Fruit fly (Drosophila melanogaster) S2 (cell line): Measurements from ENCODE around the gene CG14131.

ENCODE experiments used
- CG8478 ChIP-seq: fragments of >200 bp; optimal IDR thresholded peaks from 2 replicates; lab custom pipeline; 2018
- CTCF ChIP-seq, 2 experiments: fragments of >200 bp; optimal IDR thresholded peaks; 2 replicates each; lab custom pipeline; 2018

CG14131 gene

DNA sequence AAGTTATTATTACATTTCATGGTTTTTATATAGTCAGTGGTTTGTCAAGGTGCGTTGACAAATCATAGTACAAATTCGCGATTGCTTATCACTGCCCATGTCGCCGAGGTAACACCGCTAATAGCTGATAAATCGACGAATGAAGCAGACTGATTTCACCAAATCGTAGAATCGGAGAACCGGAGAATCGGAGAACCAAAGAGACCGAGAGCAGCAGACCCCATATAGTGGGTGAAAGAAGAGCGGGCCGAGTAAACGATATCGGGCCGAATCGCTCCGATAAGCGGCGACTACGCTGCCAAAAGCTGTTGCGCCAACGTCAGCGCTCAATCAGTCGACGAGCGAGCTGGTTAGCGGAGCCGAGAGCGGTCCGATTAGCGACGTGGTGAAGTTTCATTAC, at the start of gene CG14131:
TSS of gene CG14131 (plus strand) at position 343 of the 400 bp plus-strand sequence.
- no peak for TF ChIP-seq CG8478 (lab: Kevin White, UChicago)
- TF ChIP-seq CTCF (optimal IDR thresholded peaks at IDR 0.05; lab: Kevin White, UChicago): no peak

DNA sequence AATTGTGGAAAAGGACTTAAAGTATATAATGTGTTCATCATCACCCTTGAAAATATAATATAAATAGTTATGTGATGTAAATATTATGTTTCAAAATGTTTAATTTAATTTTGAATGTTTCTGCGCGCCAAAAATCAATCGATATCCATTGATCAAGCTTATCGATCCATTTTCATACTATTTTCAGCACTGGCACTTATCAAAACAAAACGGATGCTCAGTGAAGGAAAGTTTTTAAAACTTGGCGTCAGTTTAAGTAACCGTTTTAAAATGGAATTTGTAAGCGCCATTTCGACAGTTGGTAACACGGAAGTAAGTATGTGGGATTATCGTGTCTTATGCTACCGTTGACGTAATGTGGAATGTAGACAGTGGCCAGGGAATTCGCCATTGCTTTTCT, 48.7 kb upstream of the CG14131 start, which contains the start of gene sunn:
TSS of gene sunn (plus strand) at position 202 of the 400 bp plus-strand sequence.
- TF ChIP-seq CG8478 (lab: Kevin White, UChicago) (no peak), CTCF (optimal IDR thresholded peaks at IDR 0.05; lab: Kevin White, UChicago) (no peak)

DNA sequence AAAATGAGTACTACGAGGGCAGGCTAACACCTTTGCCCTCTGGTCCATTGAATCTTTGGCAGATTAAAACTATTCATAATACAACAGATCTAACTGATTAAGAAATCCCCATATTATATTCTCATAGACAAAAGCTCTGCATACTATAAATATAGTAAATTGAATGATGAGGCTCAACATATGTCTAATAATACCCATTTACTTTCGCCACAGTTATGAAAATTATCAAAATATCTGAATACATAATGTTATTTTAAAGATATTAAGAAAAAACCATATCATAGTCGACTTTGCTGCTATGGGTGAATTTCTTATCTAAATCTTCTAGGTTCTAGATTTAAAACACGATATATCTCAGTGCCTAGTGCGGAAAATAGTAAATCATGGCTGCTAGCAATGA, 45.0 kb upstream of the CG14131 start, which contains the start of gene CG32087:
TSS of gene CG32087 (plus strand) at position 301 of the 400 bp plus-strand sequence.
- no peak for TF ChIP-seq CTCF (optimal IDR thresholded peaks at IDR 0.05; lab: Kevin White, UChicago)
- no peak for TF ChIP-seq CG8478 (lab: Kevin White, UChicago)

DNA sequence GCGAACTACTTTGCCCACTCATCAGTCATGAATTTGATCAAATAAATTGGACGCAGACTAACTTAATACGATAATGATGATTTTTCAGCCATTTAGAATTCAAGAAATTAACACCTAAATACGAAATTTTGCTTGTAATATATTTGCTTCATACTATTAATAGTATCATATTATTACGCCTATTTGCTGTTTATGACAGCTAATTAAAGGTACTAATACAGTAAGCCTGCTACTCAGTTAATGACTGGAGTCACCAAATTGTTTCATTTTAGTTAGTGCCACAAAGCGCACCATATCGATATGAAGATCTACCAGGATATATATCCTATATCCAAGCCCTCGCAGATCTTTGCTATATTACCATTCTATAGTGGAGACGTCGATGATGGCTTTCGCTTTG, 25.9 kb upstream of the CG14131 start, which contains the start of gene Gr68a:
TSS of gene Gr68a (plus strand) at position 301 of the 400 bp plus-strand sequence.
- TF ChIP-seq CG8478 (lab: Kevin White, UChicago) (no peak), CTCF (optimal IDR thresholded peaks at IDR 0.05; lab: Kevin White, UChicago) (no peak)

DNA sequence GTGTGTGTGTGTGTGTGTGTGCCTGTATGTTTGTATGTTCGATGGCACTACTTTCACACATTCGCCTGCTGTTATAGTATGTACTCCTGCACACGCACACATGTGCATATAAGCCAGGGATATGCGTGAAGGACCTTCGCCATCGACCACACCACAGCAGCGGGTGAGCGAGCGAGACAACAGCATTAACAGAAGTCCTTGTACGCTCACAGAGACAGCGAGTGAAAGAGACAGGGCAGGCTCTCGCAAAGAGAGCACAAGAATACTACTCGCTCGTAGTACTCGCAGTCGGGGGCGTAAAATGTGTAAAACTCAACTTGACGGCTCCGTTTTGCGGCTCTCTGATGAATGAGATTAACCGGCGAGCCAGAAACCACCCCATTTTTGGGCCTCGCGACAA, 11.9 kb upstream of the CG14131 start:
- no peak for TF ChIP-seq CG8478 (lab: Kevin White, UChicago)
- no peak for TF ChIP-seq CTCF (optimal IDR thresholded peaks at IDR 0.05; lab: Kevin White, UChicago)

DNA sequence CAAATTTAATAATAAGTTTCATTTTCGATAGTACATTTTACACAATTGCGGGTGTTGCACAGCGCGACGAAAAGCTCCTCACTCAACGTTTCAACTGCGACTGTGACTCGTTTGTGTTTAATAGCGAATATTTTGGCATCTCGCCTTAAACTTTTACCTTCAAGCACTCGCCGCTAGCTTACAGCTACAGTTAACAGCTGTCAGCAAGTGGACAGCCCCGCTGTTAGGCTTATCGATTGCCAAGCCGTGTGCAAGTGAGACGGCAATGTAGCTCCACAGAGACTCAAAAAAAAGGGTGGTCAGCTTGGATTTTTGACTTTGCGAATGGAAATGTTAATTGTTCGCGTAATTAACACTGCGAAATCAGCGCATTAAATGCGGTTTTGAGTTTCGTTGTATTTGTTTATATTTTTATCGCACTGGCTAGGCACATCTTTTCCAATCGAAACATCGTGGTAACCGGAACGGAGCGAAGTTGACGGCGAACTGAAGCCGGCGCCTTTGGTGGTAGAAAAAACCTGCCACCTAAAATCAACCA, 11.1 kb upstream of the CG14131 start, which contains the start of gene loaf:
TSS of gene loaf (minus strand) at position 488 of the 538 bp plus-strand sequence.
- TF ChIP-seq CG8478 (lab: Kevin White, UChicago) (no peak), CTCF (optimal IDR thresholded peaks at IDR 0.05; lab: Kevin White, UChicago) (no peak)

DNA sequence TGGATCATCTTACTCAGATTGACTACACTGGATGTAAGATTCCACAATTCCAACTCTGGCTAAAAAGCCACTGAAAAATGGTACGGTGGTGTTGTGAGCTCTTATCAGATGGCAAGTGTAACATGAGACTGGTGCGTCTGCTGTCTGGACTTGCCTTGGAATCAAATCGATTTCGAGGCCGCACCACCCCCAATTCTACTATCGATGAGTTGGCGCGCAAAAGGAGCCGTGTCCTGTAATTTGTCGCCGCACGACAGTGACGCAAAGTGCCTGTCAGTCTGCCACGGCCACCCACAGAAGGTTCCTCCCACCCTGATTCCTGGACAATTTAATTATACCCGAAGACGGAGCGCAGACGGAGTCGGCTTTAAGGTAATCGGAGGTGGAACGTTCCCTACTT, 10.3 kb upstream of the CG14131 start:
- TF ChIP-seq CTCF (optimal IDR thresholded peaks at IDR 0.05; lab: Kevin White, UChicago): no peak
- TF ChIP-seq CG8478 (lab: Kevin White, UChicago): no peak

DNA sequence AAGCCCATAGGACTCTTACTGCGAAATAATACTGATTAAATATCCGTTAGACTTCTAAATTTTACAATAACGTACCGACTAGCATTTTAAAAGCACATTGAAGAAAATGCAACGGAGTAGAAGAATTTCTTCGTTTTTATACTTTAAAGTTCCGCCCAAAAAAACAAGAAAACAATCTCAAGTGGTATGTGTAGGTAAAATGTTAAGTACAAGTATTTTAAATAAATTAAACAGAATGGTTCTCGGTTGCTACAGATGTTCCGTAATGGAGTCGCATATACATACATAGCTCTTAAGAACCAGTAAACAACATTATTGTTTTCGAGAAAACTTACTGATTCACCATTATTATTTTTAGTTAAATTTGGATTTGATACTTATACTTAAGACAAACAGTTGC, 4.8 kb upstream of the CG14131 start, which contains the start of gene Muc68D:
TSS of gene Muc68D (minus strand) at position 101 of the 400 bp plus-strand sequence.
- TF ChIP-seq CTCF (optimal IDR thresholded peaks at IDR 0.05; lab: Kevin White, UChicago) (no peak), CG8478 (lab: Kevin White, UChicago) (no peak)

DNA sequence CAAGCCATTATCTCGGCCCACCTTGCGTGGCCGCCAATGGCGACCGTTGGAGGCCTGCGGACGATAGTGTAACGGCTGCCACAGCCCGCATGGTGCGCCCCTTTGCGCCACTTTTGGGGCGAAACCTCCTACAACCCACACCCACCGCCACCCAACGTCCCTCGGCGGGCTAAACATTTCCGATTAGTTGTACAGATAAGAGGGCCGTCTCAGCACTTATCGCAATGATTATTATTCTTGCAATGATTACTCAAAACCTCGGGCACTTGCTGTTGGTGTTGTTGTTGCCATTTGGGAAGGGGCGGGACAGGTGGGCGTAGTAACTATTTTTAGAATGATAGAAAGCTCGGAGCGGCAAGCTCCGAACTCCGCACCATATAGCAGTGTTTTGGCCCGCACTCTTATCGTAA, 4.3 kb upstream of the CG14131 start:
- no peak for TF ChIP-seq CTCF (optimal IDR thresholded peaks at IDR 0.05; lab: Kevin White, UChicago)
- no peak for TF ChIP-seq CG8478 (lab: Kevin White, UChicago)

DNA sequence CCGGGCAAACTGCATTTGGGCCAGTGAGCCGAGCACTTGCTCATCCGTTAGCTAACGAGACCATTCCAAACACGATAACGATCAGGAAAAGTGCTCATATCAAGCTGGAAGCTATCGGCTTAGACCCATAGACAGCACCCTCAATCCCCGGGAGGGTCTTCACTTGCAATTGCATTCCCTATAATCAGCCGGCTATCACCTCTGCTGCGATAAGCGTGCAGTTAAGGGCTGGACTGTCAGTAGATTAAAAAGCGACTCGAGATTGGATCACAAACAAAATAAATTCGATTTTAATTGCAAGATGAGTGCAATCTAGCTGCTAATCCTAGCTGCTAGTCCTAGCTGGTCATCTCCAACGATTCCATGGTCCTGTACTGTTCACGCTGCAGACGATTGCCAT, 3.1 kb upstream of the CG14131 start:
- TF ChIP-seq CG8478 (lab: Kevin White, UChicago): no peak
- no peak for TF ChIP-seq CTCF (optimal IDR thresholded peaks at IDR 0.05; lab: Kevin White, UChicago)

DNA sequence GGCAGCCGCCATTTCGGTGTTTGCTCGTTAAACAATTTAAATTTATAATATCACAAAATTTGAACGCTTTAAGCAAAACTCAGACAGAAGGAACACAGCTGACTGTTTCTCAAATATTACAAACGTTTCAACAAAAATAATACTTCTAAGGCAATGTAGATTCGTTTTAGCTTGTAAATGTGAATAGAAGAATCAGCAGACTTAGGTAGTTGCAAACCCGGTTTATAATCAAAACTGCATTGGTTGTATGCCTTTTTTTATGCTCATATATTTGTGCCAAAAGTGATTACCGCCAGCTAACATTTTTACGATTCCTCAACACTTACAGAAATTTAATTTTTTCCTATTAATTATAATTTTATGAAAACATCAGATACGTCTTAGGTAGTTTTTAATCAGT, 2.5 kb upstream of the CG14131 start, which contains the start of gene Tim13:
TSS of gene Tim13 (minus strand) at position 101 of the 400 bp plus-strand sequence.
- no peak for TF ChIP-seq CG8478 (lab: Kevin White, UChicago)
- no peak for TF ChIP-seq CTCF (optimal IDR thresholded peaks at IDR 0.05; lab: Kevin White, UChicago)

DNA sequence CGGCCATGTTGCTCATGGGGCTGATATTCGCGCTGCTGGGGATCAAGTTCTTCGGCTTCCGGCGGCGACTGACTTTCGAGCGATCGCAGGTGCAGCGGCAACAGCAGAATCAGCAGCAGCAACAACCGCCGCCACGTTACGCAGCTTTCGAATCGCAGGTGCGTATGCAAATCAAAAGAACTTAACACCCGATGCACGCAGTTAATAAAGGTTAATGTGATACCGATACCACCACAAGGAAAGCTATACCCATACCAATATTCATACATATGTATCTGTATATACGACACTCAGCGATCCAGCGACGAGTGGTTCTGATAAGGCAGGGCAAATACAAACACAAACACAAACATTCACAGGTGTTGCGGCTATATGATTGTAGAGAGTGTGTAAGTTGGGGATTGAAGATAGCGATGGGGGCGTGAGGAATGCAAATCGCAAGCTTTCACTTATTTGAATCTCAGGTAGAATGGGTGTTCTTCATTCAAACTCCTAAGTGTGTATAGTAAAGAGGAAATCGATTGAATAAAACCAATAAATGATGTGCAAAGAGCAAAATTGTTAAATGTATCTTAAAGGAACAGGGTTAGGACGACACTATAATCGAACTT, 580 bp downstream of the CG14131 start:
- TF ChIP-seq CTCF (optimal IDR thresholded peaks at IDR 0.05; lab: Kevin White, UChicago) (no peak), CG8478 (lab: Kevin White, UChicago) (no peak)

DNA sequence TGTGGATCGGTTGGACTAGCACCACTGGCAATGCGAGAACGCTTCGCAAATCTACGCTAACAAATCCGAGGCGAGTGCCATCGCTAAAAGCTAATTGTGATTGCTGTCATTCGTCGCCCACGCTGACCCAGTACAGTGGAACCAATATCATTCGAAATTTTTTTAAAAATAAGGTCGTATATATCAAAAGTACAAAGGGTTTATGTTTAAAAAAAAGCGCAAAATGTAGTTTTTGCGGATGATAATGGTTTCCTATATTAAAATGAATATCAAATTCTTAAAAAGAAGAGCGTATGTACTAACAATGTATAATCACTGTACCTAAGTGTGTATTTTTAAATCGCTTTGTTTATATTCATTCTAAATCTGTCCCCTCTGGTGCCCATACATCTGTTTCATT, 8.4 kb downstream of the CG14131 start:
- no peak for TF ChIP-seq CTCF (optimal IDR thresholded peaks at IDR 0.05; lab: Kevin White, UChicago)
- TF ChIP-seq CG8478 (lab: Kevin White, UChicago): no peak

DNA sequence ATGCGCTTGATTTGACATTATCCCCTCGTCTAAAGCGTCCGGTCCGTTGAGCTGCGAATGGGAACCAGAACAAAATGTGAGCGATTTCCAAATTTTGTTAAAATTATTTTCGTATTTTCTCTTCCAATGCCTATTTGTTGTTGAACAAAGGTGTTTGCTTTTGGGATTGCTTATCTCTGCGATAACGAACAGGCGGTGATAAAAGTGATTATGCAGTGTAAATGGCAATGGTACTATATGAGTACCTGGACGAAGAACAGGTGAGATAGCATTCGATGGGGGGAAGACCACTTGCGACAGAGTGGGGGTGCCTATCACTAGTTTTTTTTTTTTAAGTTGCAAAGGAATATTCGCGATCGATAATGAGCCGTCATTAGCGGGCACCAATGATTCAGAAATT, 11.3 kb downstream of the CG14131 start:
- no peak for TF ChIP-seq CG8478 (lab: Kevin White, UChicago)
- no peak for TF ChIP-seq CTCF (optimal IDR thresholded peaks at IDR 0.05; lab: Kevin White, UChicago)

DNA sequence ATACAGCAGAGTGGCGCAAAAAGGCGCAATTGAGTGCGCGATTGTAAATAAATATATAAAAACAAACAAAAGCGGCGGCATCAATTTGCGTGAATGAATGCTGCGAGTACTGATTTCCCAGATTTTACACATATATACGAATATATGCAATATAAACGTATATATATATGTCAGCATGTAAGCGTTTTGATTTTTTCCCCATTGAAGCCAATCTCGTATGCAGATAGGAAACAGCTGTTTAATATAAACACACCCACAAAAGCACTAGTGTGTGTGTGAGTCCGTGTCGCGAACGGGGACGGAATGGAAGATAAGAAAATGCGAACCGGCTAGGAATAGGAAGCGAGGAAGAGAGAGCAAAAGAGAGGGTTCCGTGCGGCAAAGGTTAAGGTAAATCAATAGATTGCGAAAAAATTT, 12.1 kb downstream of the CG14131 start:
- TF ChIP-seq CG8478 (lab: Kevin White, UChicago): no peak
- TF ChIP-seq CTCF (optimal IDR thresholded peaks at IDR 0.05; lab: Kevin White, UChicago): no peak
